Fruit fly (Drosophila melanogaster): ENCODE measurements around the gene kmr.

Gene kmr

dm6 chr3R:13686371-13687211, 28.4 kb upstream of the kmr start, which contains the start of gene omd (continued):
- TF ChIP-seq tap (tag; optimal IDR thresholded peaks at IDR 0.05) = no peak
- TF ChIP-seq Fer3 (tag; optimal IDR thresholded peaks at IDR 0.05) = no peak
- TF ChIP-seq gt (GFP tag; IDR thresholded peaks at IDR 0.05) = no peak
- TF ChIP-seq cg (GFP tag; optimal IDR thresholded peaks at IDR 0.05) = peak; percentile 75
- no peak for TF ChIP-seq inv (GFP tag; IDR thresholded peaks at IDR 0.05; ENCODE audit: partially characterized antibody)
- TF ChIP-seq CG15073 (GFP tag; optimal IDR thresholded peaks at IDR 0.05) = no peak
- peak; percentile 67; the same call in 1 of the 3 replicates for TF ChIP-seq gce (GFP tag; IDR thresholded peaks at IDR 0.05)
- no peak for TF ChIP-seq CG3995 (GFP tag; optimal IDR thresholded peaks at IDR 0.05)
- TF ChIP-seq CG11093 (GFP tag; IDR thresholded peaks at IDR 0.05) = no peak
- peak; percentile 43 for TF ChIP-seq CG9876 (GFP tag; optimal IDR thresholded peaks at IDR 0.05)
- TF ChIP-seq CG8388 (GFP tag; optimal IDR thresholded peaks at IDR 0.05) = peak; percentile 16
- TF ChIP-seq pros (GFP tag; optimal IDR thresholded peaks at IDR 0.05) = no peak
- TF ChIP-seq aop (GFP tag; IDR thresholded peaks at IDR 0.05) = no peak
- peak; percentile 83 for TF ChIP-seq Hmr (GFP tag; optimal IDR thresholded peaks at IDR 0.05)
- TF ChIP-seq Vsx1 (GFP tag; optimal IDR thresholded peaks at IDR 0.05) = no peak
- TF ChIP-seq hb (GFP tag; IDR thresholded peaks at IDR 0.05; ENCODE audit: partially characterized antibody) = no peak
- TF ChIP-seq Meics (GFP tag; optimal IDR thresholded peaks at IDR 0.05) = peak; percentile 66
- TF ChIP-seq CG15269 (tag; optimal IDR thresholded peaks at IDR 0.05) = no peak
- no peak for TF ChIP-seq Fer2 (tag; optimal IDR thresholded peaks at IDR 0.05)
- no peak for TF ChIP-seq CG15514 (GFP tag; optimal IDR thresholded peaks at IDR 0.05)
- TF ChIP-seq onecut (GFP tag; IDR thresholded peaks at IDR 0.05) = peak; percentile 72
- TF ChIP-seq Hsf (GFP tag; optimal IDR thresholded peaks at IDR 0.05) = peak; percentile 64
- TF ChIP-seq Mad (GFP tag; optimal IDR thresholded peaks at IDR 0.05) = peak; percentile 56
- peak; percentile 11 for TF ChIP-seq pzg (GFP tag; optimal IDR thresholded peaks at IDR 0.05)
- TF ChIP-seq sens (GFP tag) = peak; percentile 94
- 0 out of 2 replicates have a peak, but pooled peaks have one; percentile 15 for TF ChIP-seq CG3847 (GFP tag; IDR thresholded peaks at IDR 0.05)
- peak; percentile 63 for TF ChIP-seq btn (GFP tag; optimal IDR thresholded peaks at IDR 0.05)
- TF ChIP-seq Lpt (GFP tag; optimal IDR thresholded peaks at IDR 0.05) = no peak
- peak; percentile 9 for TF ChIP-seq Dp (GFP tag; optimal IDR thresholded peaks at IDR 0.05)
- TF ChIP-seq CG6689 (GFP tag; IDR thresholded peaks at IDR 0.05) = peak; percentile 54; the same call in 1 of the 2 replicates
- TF ChIP-seq H15 (GFP tag; IDR thresholded peaks at IDR 0.05) = 0 out of 3 replicates have a peak, but pooled peaks have one; percentile 23
- no peak for TF ChIP-seq scrt (GFP tag; optimal IDR thresholded peaks at IDR 0.05)
- no peak for TF ChIP-seq mam (GFP tag; optimal IDR thresholded peaks at IDR 0.05)
- TF ChIP-seq dmrt99B (tag; optimal IDR thresholded peaks at IDR 0.05) = no peak
- no peak for TF ChIP-seq fd96Cb (tag; optimal IDR thresholded peaks at IDR 0.05)
- TF ChIP-seq wdn (GFP tag; IDR thresholded peaks at IDR 0.05) = peak; percentile 53
- TF ChIP-seq lab (GFP tag; optimal IDR thresholded peaks at IDR 0.05) = peak; percentile 87
- TF ChIP-seq H2.0 (GFP tag; IDR thresholded peaks at IDR 0.05) = 0 out of 2 replicates have a peak, but pooled peaks have one; percentile 28
- TF ChIP-seq croc (GFP tag; conservative IDR thresholded peaks at IDR 0.05) = peak; percentile 29; the same call in 2 of the 3 replicates
- TF ChIP-seq Oaz (GFP tag; IDR thresholded peaks at IDR 0.05) = no peak
- TF ChIP-seq kay (GFP tag; optimal IDR thresholded peaks at IDR 0.05) = peak; percentile 79
- peak; percentile 27 for TF ChIP-seq jumu (GFP tag; optimal IDR thresholded peaks at IDR 0.05)
- no peak for TF ChIP-seq CG12659 (GFP tag; optimal IDR thresholded peaks at IDR 0.05)
- TF ChIP-seq danr (GFP tag; IDR thresholded peaks at IDR 0.05) = no peak
- TF ChIP-seq Ets65A (GFP tag) = no peak
- TF ChIP-seq zen (tag; optimal IDR thresholded peaks at IDR 0.05) = no peak
- TF ChIP-seq CG15601 (tag; optimal IDR thresholded peaks at IDR 0.05) = no peak
- TF ChIP-seq fd3F (GFP tag; optimal IDR thresholded peaks at IDR 0.05) = no peak
- TF ChIP-seq CG16813 (GFP tag; IDR thresholded peaks at IDR 0.05; ENCODE audit: partially characterized antibody) = 0 out of 3 replicates have a peak, but pooled peaks have one; percentile 14
